Fruit fly (Drosophila melanogaster) whole organism, embryonic: ENCODE data around the gene gl.

Experiments
- Antp ChIP-seq: fragments of 200-800 bp; sonication (Bioruptor generic); optimal IDR thresholded peaks from 3 replicates; lab custom pipeline; 2016; ENCODE audit warnings: missing biosample characterization, missing genetic modification characterization
- CG12071 ChIP-seq: fragments of 200-800 bp; sonication (Bioruptor generic); optimal IDR thresholded peaks from 3 replicates; lab custom pipeline; 2018; ENCODE audit warnings: missing biosample characterization, mild to moderate bottlenecking, missing genetic modification characterization
- CG12155 ChIP-seq: fragments of 200-800 bp; sonication (Bioruptor generic); optimal IDR thresholded peaks from 3 replicates; lab custom pipeline; 2016; ENCODE audit warnings: missing biosample characterization, missing genetic modification characterization
- CG12744 ChIP-seq: fragments of 200-800 bp; sonication (Bioruptor generic); optimal IDR thresholded peaks from 2 replicates; lab custom pipeline; 2016; ENCODE audit warnings: missing biosample characterization, missing genetic modification characterization
- CG13424 ChIP-seq: fragments of 200-800 bp; sonication (Bioruptor generic); optimal IDR thresholded peaks from 2 replicates; lab custom pipeline; 2019; ENCODE audit warnings: missing biosample characterization, mild to moderate bottlenecking, missing genetic modification characterization, moderate library complexity
- CG13775 ChIP-seq: fragments of 200-800 bp; sonication (Bioruptor generic); optimal IDR thresholded peaks from 3 replicates; lab custom pipeline; 2017; ENCODE audit warnings: missing biosample characterization, mild to moderate bottlenecking, missing genetic modification characterization
- CG18262 ChIP-seq: fragments of 200-800 bp; optimal IDR thresholded peaks from 3 replicates; lab custom pipeline; 2019; ENCODE audit warnings: missing biosample characterization, mild to moderate bottlenecking, missing genetic modification characterization, moderate library complexity
- CG18599 ChIP-seq: fragments of 200-800 bp; sonication (Bioruptor generic); optimal IDR thresholded peaks from 3 replicates; lab custom pipeline; 2017; ENCODE audit warnings: missing biosample characterization, missing genetic modification characterization, mild to moderate bottlenecking, moderate library complexity, missing genetic modification reagents
- CG2116 ChIP-seq: fragments of 200-800 bp; sonication (Bioruptor generic); optimal IDR thresholded peaks from 3 replicates; lab custom pipeline; 2018; ENCODE audit warnings: missing biosample characterization, mild to moderate bottlenecking, missing genetic modification characterization
- CG2120 ChIP-seq: fragments of 200-800 bp; sonication (Bioruptor generic); optimal IDR thresholded peaks from 3 replicates; lab custom pipeline; 2016; ENCODE audit warnings: missing biosample characterization, missing genetic modification characterization
- CG2875 ChIP-seq: fragments of 200-800 bp; sonication (Bioruptor generic); optimal IDR thresholded peaks from 2 replicates; lab custom pipeline; 2017; ENCODE audit warnings: missing biosample characterization, mild to moderate bottlenecking, missing genetic modification characterization, missing genetic modification reagents
- CG30403 ChIP-seq: fragments of 200-800 bp; sonication (Bioruptor generic); optimal IDR thresholded peaks from 3 replicates; lab custom pipeline; 2016; ENCODE audit warnings: missing biosample characterization, missing genetic modification characterization
- CG4404 ChIP-seq: fragments of 200-800 bp; sonication (Bioruptor generic); IDR thresholded peaks from 2 replicates; pipeline ENCODE4 v1.3.6; 2022; ENCODE audit warnings: missing biosample characterization, missing genetic modification characterization
- CG7745 ChIP-seq: fragments of 200-800 bp; sonication (Bioruptor generic); optimal IDR thresholded peaks from 2 replicates; lab custom pipeline; 2018; ENCODE audit warnings: missing biosample characterization, mild to moderate bottlenecking, missing genetic modification characterization, moderate library complexity
- CG7786 ChIP-seq: fragments of 200-800 bp; sonication (Bioruptor generic); optimal IDR thresholded peaks from 2 replicates; lab custom pipeline; 2016; ENCODE audit warnings: missing biosample characterization, missing genetic modification characterization
- CG9609 ChIP-seq: fragments of 200-800 bp; sonication (Bioruptor generic); optimal IDR thresholded peaks from 3 replicates; lab custom pipeline; 2016; ENCODE audit warnings: missing biosample characterization, missing genetic modification characterization
- Chrac-16 ChIP-seq: fragments of 200-800 bp; sonication (Bioruptor generic); optimal IDR thresholded peaks from 3 replicates; lab custom pipeline; 2016; ENCODE audit warnings: missing biosample characterization, missing genetic modification characterization
- E2f2 ChIP-seq: fragments of 200-800 bp; sonication (Bioruptor generic); IDR thresholded peaks from 2 replicates; pipeline ENCODE4 v1.3.6; 2022; ENCODE audit warnings: missing biosample characterization, missing genetic modification characterization
- H2.0 ChIP-seq: fragments of 200-800 bp; sonication (Bioruptor generic); IDR thresholded peaks from 2 replicates; pipeline ENCODE4 v1.3.6; 2022; ENCODE audit warnings: missing biosample characterization, missing genetic modification characterization
- Hr3 ChIP-seq: fragments of 200-800 bp; sonication (Bioruptor generic); optimal IDR thresholded peaks from 3 replicates; lab custom pipeline; 2016; ENCODE audit warnings: missing biosample characterization, missing genetic modification characterization
- Hsf ChIP-seq: fragments of 200-800 bp; sonication (Bioruptor generic); optimal IDR thresholded peaks from 3 replicates; lab custom pipeline; 2016; ENCODE audit warnings: missing biosample characterization, missing genetic modification characterization
- Nf-YC ChIP-seq: fragments of 200-800 bp; optimal IDR thresholded peaks from 3 replicates; lab custom pipeline; 2019; ENCODE audit warnings: missing biosample characterization, mild to moderate bottlenecking, missing genetic modification characterization, moderate library complexity
- Rx ChIP-seq: fragments of 200-800 bp; sonication (Bioruptor generic); IDR thresholded peaks from 2 replicates; pipeline ENCODE4 v1.3.6; 2022; ENCODE audit warnings: missing biosample characterization, missing genetic modification characterization
- Side ChIP-seq: fragments of 200-800 bp; sonication (Bioruptor generic); optimal IDR thresholded peaks from 2 replicates; lab custom pipeline; 2016; ENCODE audit warnings: missing biosample characterization, missing genetic modification characterization
- Spps ChIP-seq: fragments of 200-800 bp; sonication (Bioruptor generic); optimal IDR thresholded peaks from 2 replicates; lab custom pipeline; 2018; ENCODE audit warnings: missing biosample characterization, mild to moderate bottlenecking, missing genetic modification characterization
- YL-1 ChIP-seq: fragments of 200-800 bp; sonication (Bioruptor generic); optimal IDR thresholded peaks from 3 replicates; lab custom pipeline; 2017; ENCODE audit warnings: missing biosample characterization, mild to moderate bottlenecking, missing genetic modification characterization
- bsh ChIP-seq, 2 experiments: fragments of 200-800 bp; sonication (Bioruptor generic); optimal IDR thresholded peaks; 2 replicates each; lab custom pipeline; 2017 to 2018; ENCODE audit warnings: mild to moderate bottlenecking in 2 of 2, missing biosample characterization in 2 of 2, missing genetic modification characterization in 2 of 2, moderate library complexity in 1 of 2
- cg ChIP-seq: fragments of 200-800 bp; sonication (Bioruptor generic); optimal IDR thresholded peaks from 3 replicates; lab custom pipeline; 2019; ENCODE audit warnings: missing biosample characterization, mild to moderate bottlenecking, missing genetic modification characterization, moderate library complexity
- chif ChIP-seq, 2 experiments: fragments of 200-800 bp; sonication (Bioruptor generic); optimal IDR thresholded peaks; 3 replicates each; lab custom pipeline; 2016; ENCODE audit warnings: missing biosample characterization in 2 of 2, missing genetic modification characterization in 2 of 2
- croc ChIP-seq: fragments of 200-800 bp; sonication (Bioruptor generic); conservative IDR thresholded peaks from 3 replicates; pipeline ENCODE4 v1.3.6; 2022; ENCODE audit warnings: missing biosample characterization, missing genetic modification characterization
- da ChIP-seq: fragments of 200-800 bp; sonication (Bioruptor generic); optimal IDR thresholded peaks from 2 replicates; lab custom pipeline; 2016; ENCODE audit warnings: missing biosample characterization, missing genetic modification characterization
- dm ChIP-seq: fragments of 200-800 bp; sonication (Bioruptor generic); optimal IDR thresholded peaks from 3 replicates; lab custom pipeline; 2016; ENCODE audit warnings: missing biosample characterization, missing genetic modification characterization
- dysf ChIP-seq: fragments of 200-800 bp; sonication (Bioruptor generic); IDR thresholded peaks from 3 replicates; pipeline ENCODE4 v1.3.6; 2022; ENCODE audit warnings: missing biosample characterization, missing genetic modification characterization
- emc ChIP-seq: fragments of 200-800 bp; sonication (Bioruptor generic); optimal IDR thresholded peaks from 2 replicates; lab custom pipeline; 2016; ENCODE audit warnings: missing biosample characterization, missing genetic modification characterization
- exex ChIP-seq: fragments of 200-800 bp; sonication (Bioruptor generic); optimal IDR thresholded peaks from 4 replicates; lab custom pipeline; 2018; ENCODE audit warnings: missing biosample characterization, mild to moderate bottlenecking, missing genetic modification characterization, moderate library complexity
- h ChIP-seq: fragments of >200 bp; optimal IDR thresholded peaks from 2 replicates; lab custom pipeline; 2017
- hbn ChIP-seq: fragments of 200-800 bp; sonication (Bioruptor generic); IDR thresholded peaks from 2 replicates; pipeline ENCODE4 v1.3.6; 2022; ENCODE audit warnings: missing biosample characterization, missing genetic modification characterization; ENCODE audit not compliant: partially characterized antibody
- hth ChIP-seq: fragments of >200 bp; optimal IDR thresholded peaks from 2 replicates; lab custom pipeline; 2017; ENCODE audit warnings: inconsistent platforms
- jigr1 ChIP-seq: fragments of 200-800 bp; sonication (Bioruptor generic); IDR thresholded peaks from 3 replicates; pipeline ENCODE4 v1.3.6; 2022; ENCODE audit warnings: missing biosample characterization, missing genetic modification characterization
- lola ChIP-seq, 3 experiments: fragments of >200 bp in 2 of 3; fragments of 200-800 bp in 1 of 3; sonication (Bioruptor generic) in 1 of 3; optimal IDR thresholded peaks; 2 replicates each; lab custom pipeline; 2017 to 2019; ENCODE audit warnings: missing biosample characterization in 3 of 3, missing genetic modification characterization in 3 of 3, mild to moderate bottlenecking in 1 of 3, moderate library complexity in 1 of 3
- pan ChIP-seq, 4 experiments: fragments of >200 bp in 3 of 4; fragments of 200-800 bp in 1 of 4; sonication (Bioruptor generic) in 1 of 4; optimal IDR thresholded peaks in 3 of 4; IDR thresholded peaks in 1 of 4; 2 replicates each; pipeline versions ENCODE4 v1.3.6 to Lab custom; 2017 to 2022; ENCODE audit warnings: missing biosample characterization in 2 of 4, missing genetic modification characterization in 2 of 4, mixed read lengths in 1 of 4
- pum ChIP-seq: fragments of 200-800 bp; sonication (Bioruptor generic); optimal IDR thresholded peaks from 2 replicates; lab custom pipeline; 2016; ENCODE audit warnings: missing biosample characterization, missing genetic modification characterization
- row ChIP-seq: fragments of 200-800 bp; sonication (Bioruptor generic); IDR thresholded peaks from 3 replicates; pipeline ENCODE4 v1.3.6; 2022; ENCODE audit warnings: missing biosample characterization, missing genetic modification characterization
- run ChIP-seq: fragments of 200-800 bp; sonication (Bioruptor generic); optimal IDR thresholded peaks from 3 replicates; lab custom pipeline; 2018; ENCODE audit warnings: missing biosample characterization, mild to moderate bottlenecking, missing genetic modification characterization
- schlank ChIP-seq: fragments of 200-800 bp; sonication (Bioruptor generic); optimal IDR thresholded peaks from 2 replicates; lab custom pipeline; 2018; ENCODE audit warnings: missing biosample characterization, mild to moderate bottlenecking, missing genetic modification characterization
- sens-2 ChIP-seq: fragments of 200-800 bp; sonication (Bioruptor generic); IDR thresholded peaks from 2 replicates; pipeline ENCODE4 v1.3.6; 2022; ENCODE audit warnings: missing biosample characterization, missing genetic modification characterization
- stc ChIP-seq: fragments of 200-800 bp; sonication (Bioruptor generic); IDR thresholded peaks from 2 replicates; pipeline ENCODE4 v1.3.6; 2022; ENCODE audit warnings: missing biosample characterization, missing genetic modification characterization
- tin ChIP-seq: fragments of 200-800 bp; sonication (Bioruptor generic); optimal IDR thresholded peaks from 3 replicates; lab custom pipeline; 2016; ENCODE audit warnings: missing biosample characterization, missing genetic modification characterization
- usp ChIP-seq: fragments of >200 bp; optimal IDR thresholded peaks from 2 replicates; lab custom pipeline; 2017; ENCODE audit warnings: missing biosample characterization, missing genetic modification characterization
- zfh1 ChIP-seq: fragments of 200-800 bp; sonication (Bioruptor generic); IDR thresholded peaks from 3 replicates; pipeline ENCODE4 v1.3.6; 2022; ENCODE audit warnings: missing biosample characterization, missing genetic modification characterization

gl gene

DNA sequence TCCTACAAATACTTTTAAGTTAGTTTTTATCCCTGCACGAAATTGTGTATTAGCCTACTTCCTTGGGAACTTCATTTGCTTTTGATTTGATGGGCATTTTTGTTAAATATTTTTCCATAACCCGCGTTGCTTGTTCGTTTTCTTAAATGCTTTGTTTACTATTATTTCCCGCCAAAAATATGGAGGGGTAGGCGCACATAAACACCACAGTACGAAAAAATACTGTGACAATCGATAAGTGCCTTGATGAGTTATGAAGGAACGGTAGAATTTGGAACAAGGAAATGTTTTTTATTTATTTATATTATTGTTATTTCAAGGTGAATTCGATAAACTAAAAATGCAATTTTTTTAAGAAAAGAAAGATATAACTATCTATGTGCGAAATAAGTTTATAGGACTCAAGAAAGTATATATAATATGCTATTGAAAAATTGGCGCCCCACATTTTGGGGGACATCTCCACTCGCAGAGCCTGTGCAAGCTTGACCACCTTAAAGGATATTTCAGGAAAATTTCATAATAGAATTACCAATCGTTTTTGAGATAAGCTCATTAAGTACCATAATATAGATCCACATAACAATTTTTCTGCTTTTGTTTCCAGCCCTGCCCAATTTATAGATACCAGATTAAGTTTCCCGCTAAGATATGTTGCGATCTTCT lies 6.4 kb downstream of the gl start, which contains the start of the genes WRNexo and Nup43 (continued):
- TF ChIP-seq CG13775 (GFP tag; lab: Kevin White, UChicago) (peak; percentile 67), lola (GFP tag; optimal IDR thresholded peaks at IDR 0.05; lab: Kevin White, UChicago) (peak in 1 of 3 experiments; percentile 53), CG2875 (GFP tag; lab: Kevin White, UChicago) (no peak), hbn (no peak), schlank (tag; lab: Kevin White, UChicago) (no peak), row (GFP tag; lab: Robert Waterston, UW) (peak; percentile 72), CG7786 (GFP tag; lab: Kevin White, UChicago) (no peak), CG7745 (no peak), stc (no peak), dysf (GFP tag; lab: Robert Waterston, UW) (peak; percentile 36; the same call in 1 of the 3 replicates), Chrac-16 (GFP tag; lab: Kevin White, UChicago) (peak; percentile 19), sens-2 (no peak), Hsf (GFP tag; lab: Kevin White, UChicago) (peak; percentile 38), usp (no peak), Spps (tag; lab: Kevin White, UChicago) (no peak), exex (tag; lab: Kevin White, UChicago) (no peak), CG13424 (tag; lab: Kevin White, UChicago) (peak; percentile 25), Side (GFP tag; lab: Kevin White, UChicago) (no peak), jigr1 (GFP tag; lab: Robert Waterston, UW) (no peak), CG12744 (GFP tag; lab: Kevin White, UChicago) (no peak), Rx (GFP tag; lab: Robert Waterston, UW) (0 out of 2 replicates have a peak, but pooled peaks have one; percentile 20), h (lab: Kevin White, UChicago) (no peak), CG2116 (GFP tag; lab: Kevin White, UChicago) (peak; percentile 36), bsh (GFP tag; optimal IDR thresholded peaks at IDR 0.05; lab: Kevin White, UChicago) (no peak), hth (lab: Kevin White, UChicago) (no peak), tin (GFP tag; lab: Kevin White, UChicago) (peak; percentile 42), CG18599 (GFP tag; lab: Kevin White, UChicago) (no peak), dm (GFP tag; lab: Kevin White, UChicago) (peak; percentile 31), pan (optimal IDR thresholded peaks at IDR 0.05; lab: Kevin White, UChicago) (no peak), pan (GFP tag; optimal IDR thresholded peaks at IDR 0.05 in 1 of 2, IDR thresholded peaks at IDR 0.05 in 1 of 2) (peak in 1 of 2 experiments; percentile 42), H2.0 (peak; percentile 37), emc (GFP tag; lab: Kevin White, UChicago) (no peak), run (tag; lab: Kevin White, UChicago) (no peak), Nf-YC (tag; lab: Kevin White, UChicago) (peak; percentile 33), CG12155 (GFP tag; lab: Kevin White, UChicago) (peak; percentile 40), zfh1 (GFP tag; lab: Robert Waterston, UW) (peak; percentile 54; the same call in 2 of the 3 replicates), CG12071 (no peak), YL-1 (GFP tag; lab: Kevin White, UChicago) (peak; percentile 23), CG30403 (GFP tag; lab: Kevin White, UChicago) (peak; percentile 61), da (GFP tag; lab: Kevin White, UChicago) (no peak), cg (GFP tag; lab: Kevin White, UChicago) (no peak), E2f2 (peak; percentile 57; the same call in 1 of the 2 replicates), Antp (GFP tag; lab: Kevin White, UChicago) (peak; percentile 41), pum (GFP tag; lab: Kevin White, UChicago) (peak; percentile 47), CG4404 (GFP tag; lab: Robert Waterston, UW) (peak; percentile 30; the same call in 1 of the 2 replicates), CG2120 (GFP tag; lab: Kevin White, UChicago) (peak; percentile 55), CG18262 (tag; lab: Kevin White, UChicago) (peak; percentile 35), Hr3 (peak; percentile 49), croc (GFP tag; lab: Robert Waterston, UW) (no peak), chif (GFP tag; optimal IDR thresholded peaks at IDR 0.05; lab: Kevin White, UChicago) (peak; percentile 19 to 27), CG9609 (GFP tag; lab: Kevin White, UChicago) (peak; percentile 29)
